Fruit fly (Drosophila melanogaster): ENCODE measurements around the gene CG12693.

The CG12693 gene

dm6 chrX:4323911-4324368 is 5.3 kb downstream of the CG12693 start (continued):
- no peak; the same call in none of the 2 replicates for TF ChIP-seq rib (GFP tag; IDR thresholded peaks at IDR 0.05)
- peak; percentile 60 for TF ChIP-seq Oli (tag; optimal IDR thresholded peaks at IDR 0.05)
- TF ChIP-seq Lpt (GFP tag; optimal IDR thresholded peaks at IDR 0.05) = no peak
- TF ChIP-seq z (GFP tag; IDR thresholded peaks at IDR 0.05) = no peak
- TF ChIP-seq ATbp (GFP tag; optimal IDR thresholded peaks at IDR 0.05) = no peak
- no peak for TF ChIP-seq Kr (GFP tag; optimal IDR thresholded peaks at IDR 0.05)
- TF ChIP-seq CG7357 (GFP tag; IDR thresholded peaks at IDR 0.05) = 0 out of 3 replicates have a peak, but pooled peaks have one; percentile 25
- no peak for TF ChIP-seq her (GFP tag; optimal IDR thresholded peaks at IDR 0.05)
- no peak for TF ChIP-seq HLH4C (GFP tag; IDR thresholded peaks at IDR 0.05; ENCODE audit: partially characterized antibody)
- TF ChIP-seq CG12391 (tag; optimal IDR thresholded peaks at IDR 0.05) = peak; percentile 67
- peak; percentile 65 for TF ChIP-seq cwo (GFP tag; optimal IDR thresholded peaks at IDR 0.05)
- TF ChIP-seq CG17612 (GFP tag; IDR thresholded peaks at IDR 0.05) = no peak
- TF ChIP-seq tll (GFP tag; optimal IDR thresholded peaks at IDR 0.05) = no peak
- TF ChIP-seq ewg (GFP tag; optimal IDR thresholded peaks at IDR 0.05) = peak; percentile 12
- no peak for TF ChIP-seq YL-1 (GFP tag; optimal IDR thresholded peaks at IDR 0.05)
- peak; percentile 2 for TF ChIP-seq CG11723 (GFP tag; optimal IDR thresholded peaks at IDR 0.05)
- peak; percentile 12 for TF ChIP-seq CG10543 (GFP tag; optimal IDR thresholded peaks at IDR 0.05)
- peak; percentile 3 for TF ChIP-seq pum (GFP tag; optimal IDR thresholded peaks at IDR 0.05)
- peak; percentile 35 for TF ChIP-seq ara (GFP tag; IDR thresholded peaks at IDR 0.05)
- TF ChIP-seq Fer1 (GFP tag; optimal IDR thresholded peaks at IDR 0.05) = peak; percentile 60
- no peak; the same call in 1 of the 2 replicates for TF ChIP-seq CG10366 (GFP tag; IDR thresholded peaks at IDR 0.05)
- TF ChIP-seq Xbp1 (GFP tag; optimal IDR thresholded peaks at IDR 0.05) = peak; percentile 64
- peak; percentile 19 for TF ChIP-seq Camta (GFP tag; optimal IDR thresholded peaks at IDR 0.05)
- no peak for TF ChIP-seq CG17802 (tag; optimal IDR thresholded peaks at IDR 0.05)
- TF ChIP-seq CG6791 (GFP tag; IDR thresholded peaks at IDR 0.05; ENCODE audit: partially characterized antibody) = no peak
- peak; percentile 41 for TF ChIP-seq Abd-B (GFP tag; optimal IDR thresholded peaks at IDR 0.05)
- peak; percentile 27 for TF ChIP-seq CG18011 (GFP tag; optimal IDR thresholded peaks at IDR 0.05)
- TF ChIP-seq zen (tag; optimal IDR thresholded peaks at IDR 0.05) = no peak
- peak; percentile 65 for TF ChIP-seq CG9932 (GFP tag; IDR thresholded peaks at IDR 0.05)
- TF ChIP-seq Ssrp (tag; optimal IDR thresholded peaks at IDR 0.05) = peak; percentile 38
- no peak for TF ChIP-seq en (GFP tag; optimal IDR thresholded peaks at IDR 0.05)
- no peak for TF ChIP-seq gfzf (GFP tag; optimal IDR thresholded peaks at IDR 0.05)
- TF ChIP-seq CG11696 (GFP tag; IDR thresholded peaks at IDR 0.05) = 0 out of 2 replicates have a peak, but pooled peaks have one; percentile 22
- no peak for TF ChIP-seq Atf3 (GFP tag; optimal IDR thresholded peaks at IDR 0.05)
- no peak for TF ChIP-seq Oaz (GFP tag; IDR thresholded peaks at IDR 0.05)
- peak; percentile 23 for TF ChIP-seq Usf (GFP tag; optimal IDR thresholded peaks at IDR 0.05)
- TF ChIP-seq gcm (GFP tag; optimal IDR thresholded peaks at IDR 0.05) = peak; percentile 18
- peak; percentile 78 for TF ChIP-seq grau (tag; optimal IDR thresholded peaks at IDR 0.05)
- 0 out of 2 replicates have a peak, but pooled peaks have one; percentile 8 for TF ChIP-seq dimm (GFP tag; IDR thresholded peaks at IDR 0.05)
- TF ChIP-seq CG7745 (tag; optimal IDR thresholded peaks at IDR 0.05) = no peak
- TF ChIP-seq CG6689 (GFP tag; IDR thresholded peaks at IDR 0.05) = peak; percentile 45; the same call in 1 of the 2 replicates
- no peak for TF ChIP-seq CG3065 (GFP tag; optimal IDR thresholded peaks at IDR 0.05)
- TF ChIP-seq CG4707 (GFP tag; optimal IDR thresholded peaks at IDR 0.05) = no peak
- no peak for TF ChIP-seq CG2889 (GFP tag; IDR thresholded peaks at IDR 0.05)
- TF ChIP-seq CG7556 (GFP tag; optimal IDR thresholded peaks at IDR 0.05) = peak; percentile 60
- TF ChIP-seq CG2202 (tag; optimal IDR thresholded peaks at IDR 0.05) = no peak
- peak; percentile 68 for TF ChIP-seq CoRest (tag; optimal IDR thresholded peaks at IDR 0.05)
- TF ChIP-seq CG7271 (tag; optimal IDR thresholded peaks at IDR 0.05) = no peak
- peak; percentile 18 for TF ChIP-seq Asciz (GFP tag; optimal IDR thresholded peaks at IDR 0.05)
- TF ChIP-seq CG11085 (GFP tag; IDR thresholded peaks at IDR 0.05) = 0 out of 2 replicates have a peak, but pooled peaks have one; percentile 34
